Worm (Caenorhabditis elegans) whole organism, late embryonic: ENCODE data around the gene C49A9.3.

Source experiments
- ceh-14 ChIP-seq: sonication (generic microtip); optimal IDR thresholded peaks from 2 replicates; lab custom pipeline; 2016; ENCODE audit warnings: missing genotype, missing genetic modification characterization, missing compliant biosample characterization
- hlh-30 ChIP-seq: sonication (generic microtip); optimal IDR thresholded peaks from 2 replicates; lab custom pipeline; 2017; ENCODE audit warnings: antibody characterized with exemption, missing genetic modification characterization, missing compliant biosample characterization; ENCODE audit not compliant: insufficient read depth
- nhr-11 ChIP-seq: fragments of 150-350 bp; optimal IDR thresholded peaks from 2 replicates; lab custom pipeline; 2014; ENCODE audit warnings: missing biosample characterization, missing genetic modification characterization

- TF ChIP-seq hlh-30 (tag; lab: Kevin White, UChicago) = no peak
- TF ChIP-seq ceh-14 (tag; lab: Kevin White, UChicago) = no peak
- no peak for TF ChIP-seq nhr-11 (tag; lab: Kevin White, UChicago)
Observed at ce11 chrIV:6217503-6217902, 4.4 kb upstream of the C49A9.3 start.
